Worm (Caenorhabditis elegans) whole organism, young adult: Measurements from ENCODE around the gene pros-1.

Experiments used
- K12H6.12 ChIP-seq: fragments of 200-800 bp; sonication (Bioruptor generic); optimal IDR thresholded peaks from 2 replicates; lab custom pipeline; 2018; ENCODE audit warnings: mild to moderate bottlenecking, missing genetic modification characterization, missing compliant biosample characterization
- egl-18 ChIP-seq: fragments of 200-800 bp; sonication (Bioruptor generic); IDR thresholded peaks from 2 replicates; pipeline ENCODE4 v1.3.6; 2022; ENCODE audit warnings: missing genetic modification reagents, missing genetic modification characterization, missing compliant biosample characterization

DNA sequence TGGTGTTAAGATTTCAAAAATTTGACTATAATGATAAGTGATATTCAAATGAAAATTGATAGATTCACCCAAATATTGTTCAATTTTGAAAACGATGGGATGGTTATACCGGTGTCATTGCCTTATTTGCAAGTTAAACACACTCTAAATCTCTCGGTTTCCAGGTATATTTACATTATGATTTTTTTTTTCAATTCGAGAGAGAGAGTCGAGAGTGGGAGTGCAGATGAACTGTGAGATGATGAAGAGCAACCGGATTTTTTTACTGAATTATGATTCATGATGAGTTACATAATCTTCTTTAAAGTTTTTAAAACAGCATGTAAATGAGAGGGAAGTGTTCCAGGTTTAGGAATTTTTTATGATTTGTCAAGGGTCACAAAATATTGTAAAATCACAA lies 33.6 kb upstream of the pros-1 start, which contains the start of gene F44B9.10:
- TF ChIP-seq K12H6.12 (no peak), egl-18 (GFP tag; lab: Robert Waterston, UW) (no peak)
